Fruit fly (Drosophila melanogaster): ENCODE data around the gene CG6071.

The CG6071 gene

dm6 chr3L:11626229-11626826, 19.5 kb downstream of the CG6071 start, which contains the start of gene PCID2 (continued):
- no peak for TF ChIP-seq CG3838 (GFP tag; optimal IDR thresholded peaks at IDR 0.05)

dm6 chr3L:11625634-11626175, 20.1 kb downstream of the CG6071 start, which contains the start of gene CG6083:
CG6083 (minus strand) TSS chr3L:11626125.
- TF ChIP-seq ATbp (GFP tag; optimal IDR thresholded peaks at IDR 0.05), result no peak
- TF ChIP-seq phol (tag; optimal IDR thresholded peaks at IDR 0.05), result peak; percentile 8
- TF ChIP-seq Hr78 (GFP tag; optimal IDR thresholded peaks at IDR 0.05), result peak in 1 of 2 experiments; percentile 95
- no peak for TF ChIP-seq gsb-n (tag; optimal IDR thresholded peaks at IDR 0.05)
- no peak for TF ChIP-seq Tbp (GFP tag; optimal IDR thresholded peaks at IDR 0.05)

dm6 chr3L:11624281-11624680, 21.6 kb downstream of the CG6071 start, which contains the start of gene Akr1B:
Akr1B (minus strand) TSS chr3L:11624381.
- TF ChIP-seq CG6689 (GFP tag; IDR thresholded peaks at IDR 0.05) (no peak), twi (tag; optimal IDR thresholded peaks at IDR 0.05) (no peak), CG16779 (GFP tag; IDR thresholded peaks at IDR 0.05) (no peak), gfzf (GFP tag; optimal IDR thresholded peaks at IDR 0.05) (no peak), BEAF-32 (GFP tag; optimal IDR thresholded peaks at IDR 0.05) (no peak), hb (GFP tag; IDR thresholded peaks at IDR 0.05; ENCODE audit: partially characterized antibody) (no peak), sqz (GFP tag; optimal IDR thresholded peaks at IDR 0.05) (no peak), Lim3 (GFP tag; IDR thresholded peaks at IDR 0.05) (no peak), Side (GFP tag; optimal IDR thresholded peaks at IDR 0.05) (no peak), CG17361 (GFP tag; IDR thresholded peaks at IDR 0.05) (no peak), fd96Cb (tag; optimal IDR thresholded peaks at IDR 0.05) (no peak), CG4854 (GFP tag; optimal IDR thresholded peaks at IDR 0.05) (no peak), Oli (tag; optimal IDR thresholded peaks at IDR 0.05) (no peak), zfh2 (GFP tag; optimal IDR thresholded peaks at IDR 0.05) (no peak)

dm6 chr3L:11623245-11623883, 22.5 kb downstream of the CG6071 start:
- TF ChIP-seq sc (optimal IDR thresholded peaks at IDR 0.05) (no peak), sc (GFP tag; optimal IDR thresholded peaks at IDR 0.05) (no peak), Drgx (GFP tag; IDR thresholded peaks at IDR 0.05) (0 out of 2 replicates have a peak, but pooled peaks have one; percentile 23), CG14050 (GFP tag; IDR thresholded peaks at IDR 0.05) (no peak), lab (GFP tag; optimal IDR thresholded peaks at IDR 0.05) (no peak), eve (GFP tag; optimal IDR thresholded peaks at IDR 0.05) (no peak), lmd (GFP tag; IDR thresholded peaks at IDR 0.05) (no peak), E2f2 (GFP tag; IDR thresholded peaks at IDR 0.05) (peak; percentile 33), BtbVII (GFP tag; optimal IDR thresholded peaks at IDR 0.05) (no peak), toy (GFP tag; IDR thresholded peaks at IDR 0.05) (no peak), Jarid2 (GFP tag; optimal IDR thresholded peaks at IDR 0.05) (no peak), peb (GFP tag; IDR thresholded peaks at IDR 0.05) (no peak), CG17568 (GFP tag; optimal IDR thresholded peaks at IDR 0.05) (no peak), CG11696 (GFP tag; IDR thresholded peaks at IDR 0.05) (no peak), CG9932 (GFP tag; IDR thresholded peaks at IDR 0.05) (no peak), zf30C (GFP tag; optimal IDR thresholded peaks at IDR 0.05) (no peak), CG6813 (GFP tag; optimal IDR thresholded peaks at IDR 0.05) (no peak), pzg (GFP tag; optimal IDR thresholded peaks at IDR 0.05) (peak; percentile 25), CG15011 (GFP tag; optimal IDR thresholded peaks at IDR 0.05) (no peak), abd-A (tag; optimal IDR thresholded peaks at IDR 0.05) (no peak), CG5180 (GFP tag; optimal IDR thresholded peaks at IDR 0.05) (no peak), MBD-R2 (GFP tag; IDR thresholded peaks at IDR 0.05) (peak; percentile 17; the same call in 1 of the 2 replicates), E2f1 (GFP tag; IDR thresholded peaks at IDR 0.05) (no peak), Dp (GFP tag; optimal IDR thresholded peaks at IDR 0.05) (peak; percentile 18)
